Worm (Caenorhabditis elegans) whole organism, early embryonic: ENCODE data around the gene fbxc-30.
"Not testable (repeated sequence)": the region's sequence is repeated elsewhere in the genome, so short reads cannot be mapped to it uniquely, and the experiment has no call there.

Source experiments
- B0310.2 ChIP-seq: sonication (generic microtip); optimal IDR thresholded peaks from 2 replicates; lab custom pipeline; 2016; ENCODE audit warnings: mild to moderate bottlenecking, missing genetic modification characterization, missing compliant biosample characterization
- F13C5.2 ChIP-seq: sonication (generic microtip); optimal IDR thresholded peaks from 2 replicates; lab custom pipeline; 2017; ENCODE audit warnings: mild to moderate bottlenecking, missing genetic modification characterization, inconsistent platforms, missing compliant biosample characterization
- aly-1 ChIP-seq: sonication (generic microtip); optimal IDR thresholded peaks from 2 replicates; lab custom pipeline; 2016; ENCODE audit warnings: missing genetic modification characterization, missing compliant biosample characterization
- ama-1 ChIP-seq: fragments of 150-350 bp; optimal IDR thresholded peaks from 2 replicates; lab custom pipeline; 2014
- ceh-13 ChIP-seq: fragments of 200-800 bp; sonication (Bioruptor generic); optimal IDR thresholded peaks from 2 replicates; lab custom pipeline; 2018; ENCODE audit warnings: mild to moderate bottlenecking, missing genetic modification characterization, missing compliant biosample characterization
- ceh-36 ChIP-seq: sonication (generic microtip); optimal IDR thresholded peaks from 2 replicates; lab custom pipeline; 2016; ENCODE audit warnings: missing genetic modification characterization, inconsistent platforms, missing compliant biosample characterization
- ets-7 ChIP-seq: sonication (generic microtip); optimal IDR thresholded peaks from 2 replicates; lab custom pipeline; 2016; ENCODE audit warnings: missing genotype, missing genetic modification characterization, missing compliant biosample characterization
- flt-1 ChIP-seq: fragments of 200-800 bp; sonication (Bioruptor generic); IDR thresholded peaks from 2 replicates; pipeline ENCODE4 v1.3.6; 2022; ENCODE audit warnings: missing genetic modification characterization, missing compliant biosample characterization
- hmbx-1 ChIP-seq: sonication (generic microtip); optimal IDR thresholded peaks from 2 replicates; lab custom pipeline; 2016; ENCODE audit warnings: mild to moderate bottlenecking, missing genetic modification characterization, missing compliant biosample characterization
- hmg-4 ChIP-seq: fragments of 200-800 bp; sonication (Bioruptor generic); optimal IDR thresholded peaks from 2 replicates; lab custom pipeline; 2018; ENCODE audit warnings: mild to moderate bottlenecking, missing genetic modification characterization, missing compliant biosample characterization
- hnd-1 ChIP-seq: sonication (generic microtip); optimal IDR thresholded peaks from 2 replicates; lab custom pipeline; 2016; ENCODE audit warnings: missing genetic modification characterization, missing compliant biosample characterization
- pes-1 ChIP-seq: fragments of 200-800 bp; sonication (Bioruptor generic); IDR thresholded peaks from 2 replicates; pipeline ENCODE4 v1.3.6; 2022; ENCODE audit warnings: missing genetic modification reagents, missing genetic modification characterization, missing compliant biosample characterization
- scrt-1 ChIP-seq: fragments of 200-800 bp; sonication (Bioruptor generic); IDR thresholded peaks from 2 replicates; pipeline ENCODE4 v1.3.6; 2022; ENCODE audit warnings: missing genetic modification characterization, missing compliant biosample characterization
- sea-1 ChIP-seq: fragments of 200-800 bp; sonication (Bioruptor generic); conservative IDR thresholded peaks from 2 replicates; pipeline ENCODE4 v1.3.6; 2022; ENCODE audit warnings: missing genetic modification characterization, missing compliant biosample characterization
- tbx-11 ChIP-seq: fragments of 200-800 bp; sonication (Bioruptor generic); IDR thresholded peaks from 2 replicates; pipeline ENCODE4 v1.3.6; 2022; ENCODE audit warnings: missing genetic modification characterization, missing compliant biosample characterization
- tbx-37 ChIP-seq: fragments of 200-800 bp; sonication (Bioruptor generic); conservative IDR thresholded peaks from 2 replicates; pipeline ENCODE4 v1.3.6; 2022; ENCODE audit warnings: missing genetic modification reagents, missing genetic modification characterization, missing compliant biosample characterization
- tra-4 ChIP-seq: sonication (generic microtip); optimal IDR thresholded peaks from 2 replicates; lab custom pipeline; 2017; ENCODE audit warnings: missing genetic modification characterization, missing compliant biosample characterization

fbxc-30 gene

ce11 chrII:953052-953451 is 35.6 kb downstream of the fbxc-30 start:
- TF ChIP-seq hnd-1 (tag; lab: Kevin White, UChicago) (no peak), flt-1 (GFP tag; lab: Robert Waterston, UW) (no peak), F13C5.2 (tag; lab: Kevin White, UChicago) (no peak), hmg-4 (no peak), ceh-13 (GFP tag; lab: Kevin White, UChicago) (no peak), sea-1 (GFP tag; lab: Robert Waterston, UW) (no peak), B0310.2 (no peak), tbx-37 (GFP tag; lab: Robert Waterston, UW) (no peak), pes-1 (GFP tag; lab: Robert Waterston, UW) (no peak), ceh-36 (tag; lab: Kevin White, UChicago) (no peak), ama-1 (lab: Kevin White, UChicago) (no peak), aly-1 (no peak), hmbx-1 (tag; lab: Kevin White, UChicago) (no peak), scrt-1 (GFP tag; lab: Robert Waterston, UW) (no peak), tbx-11 (no peak), ets-7 (tag; lab: Kevin White, UChicago) (no peak), tra-4 (tag; lab: Kevin White, UChicago) (no peak)

ce11 chrII:954626-955025 is 37.2 kb downstream of the fbxc-30 start, which contains the start of gene fbxc-7:
fbxc-7 (plus strand) TSS chrII:954926.
- TF ChIP-seq tbx-11; scrt-1 (GFP tag; lab: Robert Waterston, UW); sea-1 (GFP tag; lab: Robert Waterston, UW): not testable (repeated sequence)

- TF ChIP-seq hnd-1 (tag; lab: Kevin White, UChicago) (no peak), flt-1 (GFP tag; lab: Robert Waterston, UW) (no peak), F13C5.2 (tag; lab: Kevin White, UChicago) (no peak), tbx-11 (no peak), ceh-13 (GFP tag; lab: Kevin White, UChicago) (no peak), aly-1 (no peak), hmbx-1 (tag; lab: Kevin White, UChicago) (no peak)
Measured at ce11 chrII:958618-959017, 41.2 kb downstream of the fbxc-30 start, which contains the start of gene sdz-4. sdz-4 (plus strand) TSS chrII:958918.

- TF ChIP-seq flt-1 (GFP tag; lab: Robert Waterston, UW) (no peak), ceh-36 (tag; lab: Kevin White, UChicago) (no peak), pes-1 (GFP tag; lab: Robert Waterston, UW) (no peak), ama-1 (lab: Kevin White, UChicago) (no peak), ets-7 (tag; lab: Kevin White, UChicago) (no peak), hmg-4 (peak; percentile 6), aly-1 (no peak), hnd-1 (tag; lab: Kevin White, UChicago) (no peak), sea-1 (GFP tag; lab: Robert Waterston, UW) (no peak)
Measured at ce11 chrII:960218-960617, 42.8 kb downstream of the fbxc-30 start, which contains the start of the genes C32B5.18 and C32B5.7. C32B5.18 (plus strand) TSS chrII:960518. C32B5.7 (plus strand) TSS chrII:960528.

ce11 chrII:961961-962360 is 44.5 kb downstream of the fbxc-30 start, which contains the start of gene C32B5.13:
C32B5.13 (minus strand) TSS chrII:962061.
- TF ChIP-seq tbx-37 (GFP tag; lab: Robert Waterston, UW) (no peak), ets-7 (tag; lab: Kevin White, UChicago) (no peak), ceh-13 (GFP tag; lab: Kevin White, UChicago) (no peak), hnd-1 (tag; lab: Kevin White, UChicago) (no peak), hmbx-1 (tag; lab: Kevin White, UChicago) (no peak), hmg-4 (no peak), F13C5.2 (tag; lab: Kevin White, UChicago) (no peak), sea-1 (GFP tag; lab: Robert Waterston, UW) (no peak), flt-1 (GFP tag; lab: Robert Waterston, UW) (no peak), pes-1 (GFP tag; lab: Robert Waterston, UW) (no peak), ama-1 (lab: Kevin White, UChicago) (no peak), B0310.2 (no peak), tbx-11 (no peak), ceh-36 (tag; lab: Kevin White, UChicago) (no peak), aly-1 (no peak), tra-4 (tag; lab: Kevin White, UChicago) (no peak), scrt-1 (GFP tag; lab: Robert Waterston, UW) (no peak)

ce11 chrII:966962-967361 is 49.5 kb downstream of the fbxc-30 start, which contains the start of gene fbxc-18:
fbxc-18 (minus strand) TSS chrII:967062.
- TF ChIP-seq pes-1 (GFP tag; lab: Robert Waterston, UW); B0310.2; tra-4 (tag; lab: Kevin White, UChicago): not testable (repeated sequence)

- TF ChIP-seq aly-1; hmbx-1 (tag; lab: Kevin White, UChicago); B0310.2: not testable (repeated sequence)
Measured at ce11 chrII:968106-968505, 50.7 kb downstream of the fbxc-30 start, which contains the start of gene C32B5.6. C32B5.6 (plus strand) TSS chrII:968406.
